Comparison of ENCODE assay signal across 4 fruit fly cellular contexts in the genomic region with DNA sequence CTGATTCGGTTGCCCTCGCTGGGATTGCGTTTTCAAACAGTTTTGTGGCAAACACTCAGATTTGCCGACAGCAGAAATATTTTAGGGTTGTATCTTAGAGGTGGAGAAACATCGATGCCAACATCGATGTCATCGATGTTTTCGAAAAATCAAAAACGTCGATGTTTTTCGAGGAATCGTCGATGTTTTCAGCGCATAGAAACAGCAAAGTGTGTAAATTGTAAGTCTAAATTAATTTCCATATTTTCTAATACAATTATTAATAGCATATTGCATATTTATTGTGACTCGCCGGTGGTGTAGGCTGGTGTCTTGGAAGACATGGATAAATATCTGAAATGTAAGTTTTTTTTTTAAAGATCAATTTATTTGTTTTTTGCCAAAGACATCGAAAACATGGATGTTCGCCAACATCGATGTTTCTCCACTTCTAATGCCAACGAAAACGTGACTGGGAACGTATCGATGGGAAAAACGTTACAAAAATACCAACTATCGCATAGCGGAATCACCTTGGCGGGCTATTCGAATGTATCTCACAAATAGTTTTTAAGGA.
A peak's percentile ranks its signal among the peaks of the same experiment; 100 is the strongest.
TF ChIP-seq lines count a peak whose summit lies in the region.

TSS of gene TM9SF3 (minus strand) at position 120 of the 556 bp plus-strand sequence.

- peak; percentile 13 for TF ChIP-seq CTCF in whole organism, embryonic (GFP tag; optimal IDR thresholded peaks at IDR 0.05; lab: Kevin White, UChicago)

TF ChIP-seq in whole organism, adult, 20 proteins besides CTCF, POLR2A, EP300 and RAD21:
- peak; percentile 90 for TF ChIP-seq CG14711 (tag; optimal IDR thresholded peaks at IDR 0.05; lab: Kevin White, UChicago)
- TF ChIP-seq CG5204 (GFP tag; optimal IDR thresholded peaks at IDR 0.05; lab: Kevin White, UChicago): peak; percentile 38
- peak; percentile 43 for TF ChIP-seq tj (GFP tag; optimal IDR thresholded peaks at IDR 0.05; lab: Kevin White, UChicago)
- no peak for TF ChIP-seq ovo (GFP tag; optimal IDR thresholded peaks at IDR 0.05; lab: Kevin White, UChicago)
- no peak for TF ChIP-seq Crg-1 (GFP tag; optimal IDR thresholded peaks at IDR 0.05; lab: Kevin White, UChicago)
- TF ChIP-seq CG12768 (GFP tag; optimal IDR thresholded peaks at IDR 0.05; lab: Kevin White, UChicago): no peak
- TF ChIP-seq cnc (optimal IDR thresholded peaks at IDR 0.05; lab: Kevin White, UChicago): no peak
- no peak for TF ChIP-seq kay (GFP tag; lab: Kevin White, UChicago; ENCODE audit: borderline replicate concordance)
- peak; percentile 32 for TF ChIP-seq Mnt (GFP tag; optimal IDR thresholded peaks at IDR 0.05; lab: Kevin White, UChicago)
- TF ChIP-seq Clk (GFP tag; optimal IDR thresholded peaks at IDR 0.05; lab: Kevin White, UChicago): no peak
- no peak for TF ChIP-seq CG33017 (tag; optimal IDR thresholded peaks at IDR 0.05; lab: Kevin White, UChicago)
- TF ChIP-seq CG1620 (GFP tag; optimal IDR thresholded peaks at IDR 0.05; lab: Kevin White, UChicago): peak; percentile 51
- peak; percentile 44 for TF ChIP-seq toe (GFP tag; optimal IDR thresholded peaks at IDR 0.05; lab: Kevin White, UChicago)
- TF ChIP-seq pad (GFP tag; optimal IDR thresholded peaks at IDR 0.05; lab: Kevin White, UChicago): no peak
- TF ChIP-seq Hr96 (GFP tag; optimal IDR thresholded peaks at IDR 0.05; lab: Kevin White, UChicago): peak; percentile 26
- TF ChIP-seq cic (GFP tag; optimal IDR thresholded peaks at IDR 0.05; lab: Kevin White, UChicago): no peak
- no peak for TF ChIP-seq CG7045 (GFP tag; optimal IDR thresholded peaks at IDR 0.05; lab: Kevin White, UChicago)
- peak; percentile 2 for TF ChIP-seq CG11617 (GFP tag; optimal IDR thresholded peaks at IDR 0.05; lab: Kevin White, UChicago)
- peak; percentile 12 for TF ChIP-seq bab1 (GFP tag; optimal IDR thresholded peaks at IDR 0.05; lab: Kevin White, UChicago)
- TF ChIP-seq CG7101 (tag; optimal IDR thresholded peaks at IDR 0.05; lab: Kevin White, UChicago): no peak

TF ChIP-seq in whole organism, embryonic, 481 proteins besides CTCF, POLR2A, EP300 and RAD21 (continues in another document):
- TF ChIP-seq Gug (GFP tag; IDR thresholded peaks at IDR 0.05; lab: Robert Waterston, UW) (0 out of 4 replicates have a peak, but pooled peaks have one; percentile 9), E2f2 (GFP tag; IDR thresholded peaks at IDR 0.05; lab: Robert Waterston, UW) (peak; percentile 92), Deaf1 (tag; optimal IDR thresholded peaks at IDR 0.05; lab: Kevin White, UChicago) (no peak), CG18619 (GFP tag; optimal IDR thresholded peaks at IDR 0.05; lab: Kevin White, UChicago) (peak; percentile 21), wor (GFP tag; IDR thresholded peaks at IDR 0.05; lab: Robert Waterston, UW) (no peak), slbo (GFP tag; IDR thresholded peaks at IDR 0.05; lab: Robert Waterston, UW) (peak; percentile 46; the same call in 1 of the 2 replicates), CG13287 (GFP tag; IDR thresholded peaks at IDR 0.05; lab: Robert Waterston, UW; ENCODE audit: partially characterized antibody) (peak; percentile 89), tin (GFP tag; optimal IDR thresholded peaks at IDR 0.05; lab: Kevin White, UChicago) (peak; percentile 19), row (GFP tag; IDR thresholded peaks at IDR 0.05; lab: Robert Waterston, UW) (peak; percentile 78), trem (tag; optimal IDR thresholded peaks at IDR 0.05; lab: Kevin White, UChicago) (peak; percentile 37), CG1233 (GFP tag; optimal IDR thresholded peaks at IDR 0.05; lab: Kevin White, UChicago) (peak; percentile 4), fd102C (GFP tag; optimal IDR thresholded peaks at IDR 0.05; lab: Kevin White, UChicago) (no peak), Doc3 (GFP tag; IDR thresholded peaks at IDR 0.05; lab: Robert Waterston, UW; ENCODE audit: partially characterized antibody) (peak; percentile 89), CG10366 (GFP tag; IDR thresholded peaks at IDR 0.05; lab: Robert Waterston, UW) (no peak; the same call in 1 of the 2 replicates), CG17802 (tag; optimal IDR thresholded peaks at IDR 0.05; lab: Kevin White, UChicago) (no peak), Scr (GFP tag; IDR thresholded peaks at IDR 0.05; lab: Robert Waterston, UW; ENCODE audit: partially characterized antibody) (peak; percentile 92), jigr1 (GFP tag; IDR thresholded peaks at IDR 0.05; lab: Robert Waterston, UW) (no peak), klu (GFP tag; IDR thresholded peaks at IDR 0.05; lab: Robert Waterston, UW) (no peak), CG16813 (GFP tag; IDR thresholded peaks at IDR 0.05; lab: Robert Waterston, UW; ENCODE audit: partially characterized antibody) (peak; percentile 88), mld (GFP tag; IDR thresholded peaks at IDR 0.05; lab: Robert Waterston, UW; ENCODE audit: partially characterized antibody) (peak; percentile 65), Ada2b (GFP tag; IDR thresholded peaks at IDR 0.05; lab: Robert Waterston, UW) (no peak)

TF ChIP-seq in whole organism, prepupa, 60 proteins besides CTCF, POLR2A, EP300 and RAD21:
- no peak for TF ChIP-seq dac (GFP tag; optimal IDR thresholded peaks at IDR 0.05; lab: Kevin White, UChicago)
- peak; percentile 21 for TF ChIP-seq CG10631 (GFP tag; optimal IDR thresholded peaks at IDR 0.05; lab: Kevin White, UChicago)
- no peak for TF ChIP-seq Lpt (GFP tag; optimal IDR thresholded peaks at IDR 0.05; lab: Kevin White, UChicago)
- no peak for TF ChIP-seq ss (GFP tag; optimal IDR thresholded peaks at IDR 0.05; lab: Kevin White, UChicago)
- peak; percentile 22 for TF ChIP-seq Hr39 (GFP tag; optimal IDR thresholded peaks at IDR 0.05; lab: Kevin White, UChicago)
- no peak for TF ChIP-seq CG11762 (GFP tag; optimal IDR thresholded peaks at IDR 0.05; lab: Kevin White, UChicago; ENCODE audit: insufficient read depth)
- no peak for TF ChIP-seq CG34406 (GFP tag; optimal IDR thresholded peaks at IDR 0.05; lab: Kevin White, UChicago)
- TF ChIP-seq CG6276 (GFP tag; optimal IDR thresholded peaks at IDR 0.05; lab: Kevin White, UChicago): no peak
- TF ChIP-seq Eip93F (GFP tag; optimal IDR thresholded peaks at IDR 0.05; lab: Kevin White, UChicago): peak; percentile 5
- TF ChIP-seq CG31627 (GFP tag; optimal IDR thresholded peaks at IDR 0.05; lab: Kevin White, UChicago): peak; percentile 23
- TF ChIP-seq esn (GFP tag; optimal IDR thresholded peaks at IDR 0.05; lab: Kevin White, UChicago): peak; percentile 14

TF ChIP-seq in whole organism, wandering third instar larva, 38 proteins besides CTCF, POLR2A, EP300 and RAD21:
- TF ChIP-seq CG32264 (GFP tag; optimal IDR thresholded peaks at IDR 0.05; lab: Kevin White, UChicago) (no peak), lola (GFP tag; optimal IDR thresholded peaks at IDR 0.05; lab: Kevin White, UChicago) (no peak), Hnf4 (GFP tag; optimal IDR thresholded peaks at IDR 0.05; lab: Kevin White, UChicago) (peak; percentile 20), HLH106 (tag; optimal IDR thresholded peaks at IDR 0.05; lab: Kevin White, UChicago) (peak; percentile 17), Rel (GFP tag; optimal IDR thresholded peaks at IDR 0.05; lab: Kevin White, UChicago) (no peak), Rel (tag; optimal IDR thresholded peaks at IDR 0.05; lab: Kevin White, UChicago) (no peak), pan (optimal IDR thresholded peaks at IDR 0.05; lab: Kevin White, UChicago) (no peak), Mio (GFP tag; optimal IDR thresholded peaks at IDR 0.05; lab: Kevin White, UChicago) (no peak), brk (GFP tag; optimal IDR thresholded peaks at IDR 0.05; lab: Kevin White, UChicago) (no peak), woc (GFP tag; optimal IDR thresholded peaks at IDR 0.05; lab: Kevin White, UChicago) (peak; percentile 56), dsf (GFP tag; optimal IDR thresholded peaks at IDR 0.05; lab: Kevin White, UChicago; ENCODE audit: borderline replicate concordance) (peak; percentile 47), jim (GFP tag; optimal IDR thresholded peaks at IDR 0.05; lab: Kevin White, UChicago) (no peak), fru (GFP tag; optimal IDR thresholded peaks at IDR 0.05; lab: Kevin White, UChicago) (peak; percentile 18), psq (GFP tag; optimal IDR thresholded peaks at IDR 0.05; lab: Kevin White, UChicago) (peak; percentile 11), Jra (GFP tag; optimal IDR thresholded peaks at IDR 0.05; lab: Kevin White, UChicago) (no peak)
